Worm (Caenorhabditis elegans) whole organism, L4/young adult: ENCODE results near the gene fut-6.

Experiments
- W03F9.2 ChIP-seq: fragments of 150-350 bp; optimal IDR thresholded peaks from 2 replicates; lab custom pipeline; 2014; ENCODE audit warnings: missing biosample characterization, missing genetic modification characterization
- dao-5 ChIP-seq: sonication (generic microtip); optimal IDR thresholded peaks from 2 replicates; lab custom pipeline; 2016; ENCODE audit warnings: missing genotype, missing genetic modification characterization, moderate library complexity, missing compliant biosample characterization
- him-1 ChIP-seq: sonication (generic microtip); optimal IDR thresholded peaks from 2 replicates; lab custom pipeline; 2016; ENCODE audit warnings: missing genotype, missing genetic modification reagents, missing genetic modification characterization, missing compliant biosample characterization

Gene fut-6

ce11 chrII:4674188-4674587 is 18.5 kb upstream of the fut-6 start:
- no peak for TF ChIP-seq him-1 (tag; lab: Kevin White, UChicago)
- no peak for TF ChIP-seq W03F9.2 (tag; lab: Kevin White, UChicago)
- TF ChIP-seq dao-5, result no peak

ce11 chrII:4673670-4674069 is 17.9 kb upstream of the fut-6 start:
- no peak for TF ChIP-seq him-1 (tag; lab: Kevin White, UChicago)
- TF ChIP-seq W03F9.2 (tag; lab: Kevin White, UChicago), result no peak
- no peak for TF ChIP-seq dao-5

ce11 chrII:4673242-4673641 is 17.5 kb upstream of the fut-6 start:
- TF ChIP-seq W03F9.2 (tag; lab: Kevin White, UChicago) (no peak), him-1 (tag; lab: Kevin White, UChicago) (no peak)

- TF ChIP-seq dao-5, result no peak
- no peak for TF ChIP-seq him-1 (tag; lab: Kevin White, UChicago)
- no peak for TF ChIP-seq W03F9.2 (tag; lab: Kevin White, UChicago)
These were observed 16.9 kb upstream of the fut-6 start, which contains the start of the genes clec-140 and hmg-11 for ce11 chrII:4672584-4673110. Gene clec-140, plus strand, starts transcription at chrII:4673060. Gene hmg-11, plus strand, starts transcription at chrII:4673085.

ce11 chrII:4671692-4672091 is 16.0 kb upstream of the fut-6 start, which contains the start of gene T05A7.6:
Gene T05A7.6, minus strand, starts transcription at chrII:4671792.
- no peak for TF ChIP-seq dao-5
- no peak for TF ChIP-seq him-1 (tag; lab: Kevin White, UChicago)
- no peak for TF ChIP-seq W03F9.2 (tag; lab: Kevin White, UChicago)

ce11 chrII:4667572-4667971 is 11.8 kb upstream of the fut-6 start, which contains the start of gene fut-5:
Gene fut-5, minus strand, starts transcription at chrII:4667672.
- no peak for TF ChIP-seq dao-5
- TF ChIP-seq W03F9.2 (tag; lab: Kevin White, UChicago), result no peak
- TF ChIP-seq him-1 (tag; lab: Kevin White, UChicago), result no peak

- TF ChIP-seq dao-5, result no peak
- TF ChIP-seq W03F9.2 (tag; lab: Kevin White, UChicago), result no peak
- no peak for TF ChIP-seq him-1 (tag; lab: Kevin White, UChicago)
These were observed 9.6 kb upstream of the fut-6 start, which contains the start of gene T05A7.11 for ce11 chrII:4665359-4665758. Gene T05A7.11, minus strand, starts transcription at chrII:4665459.

- no peak for TF ChIP-seq him-1 (tag; lab: Kevin White, UChicago)
These were observed 7.5 kb upstream of the fut-6 start, which contains the start of gene T05A7.12 for ce11 chrII:4663186-4663585. Gene T05A7.12, minus strand, starts transcription at chrII:4663286.

ce11 chrII:4661278-4661677 is 5.5 kb upstream of the fut-6 start, which contains the start of gene T05A7.13:
Gene T05A7.13, minus strand, starts transcription at chrII:4661378.
- TF ChIP-seq W03F9.2 (tag; lab: Kevin White, UChicago) (no peak), dao-5 (no peak), him-1 (tag; lab: Kevin White, UChicago) (no peak)

- TF ChIP-seq W03F9.2 (tag; lab: Kevin White, UChicago) (no peak), him-1 (tag; lab: Kevin White, UChicago) (no peak)
These were observed 2.5 kb upstream of the fut-6 start for ce11 chrII:4658245-4658644.

- TF ChIP-seq him-1 (tag; lab: Kevin White, UChicago), result no peak
These were observed 1.6 kb upstream of the fut-6 start for ce11 chrII:4657370-4657769.

ce11 chrII:4650072-4650471 is 5.7 kb downstream of the fut-6 start:
- TF ChIP-seq him-1 (tag; lab: Kevin White, UChicago) (no peak), W03F9.2 (tag; lab: Kevin White, UChicago) (no peak), dao-5 (no peak)

- TF ChIP-seq W03F9.2 (tag; lab: Kevin White, UChicago), result no peak
- TF ChIP-seq dao-5, result no peak
- no peak for TF ChIP-seq him-1 (tag; lab: Kevin White, UChicago)
These were observed 6.9 kb downstream of the fut-6 start, which contains the start of gene lgc-27 for ce11 chrII:4648785-4649184. Gene lgc-27, plus strand, starts transcription at chrII:4649085.

- TF ChIP-seq W03F9.2 (tag; lab: Kevin White, UChicago), result no peak
- no peak for TF ChIP-seq him-1 (tag; lab: Kevin White, UChicago)
- TF ChIP-seq dao-5, result no peak
These were observed 15.0 kb downstream of the fut-6 start for ce11 chrII:4640748-4641147.

- TF ChIP-seq W03F9.2 (tag; lab: Kevin White, UChicago) (no peak), dao-5 (no peak), him-1 (tag; lab: Kevin White, UChicago) (no peak)
These were observed 16.8 kb downstream of the fut-6 start for ce11 chrII:4638891-4639290.
